Worm (Caenorhabditis elegans) whole organism, L4 larva: Measurements from ENCODE around the gene F59A1.6.
A peak's percentile ranks its signal among the peaks of the same experiment; 100 is the strongest.

Experiments
- F37D6.2 ChIP-seq: sonication (generic microtip); optimal IDR thresholded peaks from 2 replicates; lab custom pipeline; 2016; ENCODE audit warnings: mild to moderate bottlenecking, missing genetic modification characterization, missing compliant biosample characterization
- F49E8.2 ChIP-seq: sonication (generic microtip); optimal IDR thresholded peaks from 2 replicates; lab custom pipeline; 2016; ENCODE audit warnings: missing compliant biosample characterization, mild to moderate bottlenecking, missing genetic modification characterization, borderline replicate concordance
- T26A8.4 ChIP-seq: fragments of 200-800 bp; sonication (Bioruptor generic); IDR thresholded peaks from 2 replicates; pipeline ENCODE4 v1.3.6; 2022; ENCODE audit warnings: missing genetic modification characterization, missing compliant biosample characterization
- Y105C5A.15 ChIP-seq: fragments of 200-800 bp; sonication (Bioruptor generic); IDR thresholded peaks from 2 replicates; pipeline ENCODE4 v1.3.6; 2022; ENCODE audit warnings: missing genetic modification characterization, missing compliant biosample characterization
- ZK546.5 ChIP-seq, 2 experiments: sonication (generic microtip); optimal IDR thresholded peaks; 2 replicates each; lab custom pipeline; 2017; ENCODE audit warnings: missing biosample characterization in 2 of 2, missing genetic modification characterization in 2 of 2
- aly-2 ChIP-seq: sonication (generic microtip); optimal IDR thresholded peaks from 2 replicates; lab custom pipeline; 2018; ENCODE audit warnings: missing biosample characterization, missing genetic modification characterization
- ceh-20 ChIP-seq: fragments of 200-800 bp; sonication (Bioruptor generic); IDR thresholded peaks from 2 replicates; pipeline ENCODE4 v1.3.6; 2022; ENCODE audit warnings: missing genetic modification reagents, missing genetic modification characterization, missing compliant biosample characterization
- ces-1 ChIP-seq: fragments of 150-350 bp; sonication (generic microtip); optimal IDR thresholded peaks from 4 replicates; lab custom pipeline; 2014; ENCODE audit warnings: missing biosample characterization, missing genetic modification reagents, missing genetic modification characterization
- cey-2 ChIP-seq: sonication (generic microtip); optimal IDR thresholded peaks from 3 replicates; lab custom pipeline; 2017; ENCODE audit warnings: missing genetic modification characterization, mild to moderate bottlenecking, missing compliant biosample characterization, antibody characterized with exemption, borderline replicate concordance; ENCODE audit not compliant: insufficient read depth
- daf-16 ChIP-seq, 3 experiments: sonication (generic microtip); optimal IDR thresholded peaks; 2 replicates each; lab custom pipeline; 2016 to 2017; ENCODE audit warnings: missing genetic modification characterization in 3 of 3, missing genetic modification reagents in 3 of 3, mild to moderate bottlenecking in 2 of 3, missing compliant biosample characterization in 2 of 3, missing biosample characterization in 1 of 3, moderate library complexity in 1 of 3
- dmd-6 ChIP-seq: fragments of 200-800 bp; sonication (Bioruptor generic); IDR thresholded peaks from 2 replicates; pipeline ENCODE4 v1.3.6; 2022; ENCODE audit warnings: missing genetic modification reagents, missing genetic modification characterization, missing compliant biosample characterization
- dmd-8 ChIP-seq: fragments of 200-800 bp; sonication (Bioruptor generic); IDR thresholded peaks from 2 replicates; pipeline ENCODE4 v1.3.6; 2022; ENCODE audit warnings: missing genetic modification characterization, missing compliant biosample characterization
- dmd-9 ChIP-seq: fragments of 200-800 bp; sonication (Bioruptor generic); IDR thresholded peaks from 2 replicates; pipeline ENCODE4 v1.3.6; 2022; ENCODE audit warnings: missing genetic modification reagents, missing genetic modification characterization, missing compliant biosample characterization
- dpl-1 ChIP-seq: fragments of 150-350 bp; optimal IDR thresholded peaks from 2 replicates; lab custom pipeline; 2014; ENCODE audit warnings: missing biosample characterization, missing genetic modification reagents, missing genetic modification characterization
- duxl-1 ChIP-seq: sonication (generic microtip); optimal IDR thresholded peaks from 2 replicates; lab custom pipeline; 2016; ENCODE audit warnings: mild to moderate bottlenecking, missing genetic modification characterization, moderate library complexity, missing compliant biosample characterization; ENCODE audit not compliant: poor library complexity
- fkh-10 ChIP-seq: fragments of 150-350 bp; optimal IDR thresholded peaks from 2 replicates; lab custom pipeline; 2014; ENCODE audit warnings: missing biosample characterization, missing genetic modification reagents, missing genetic modification characterization
- hif-1 ChIP-seq, 2 experiments: sonication (generic microtip); optimal IDR thresholded peaks; 2 replicates each; lab custom pipeline; 2016 to 2017; ENCODE audit warnings: missing compliant biosample characterization in 2 of 2, missing genetic modification characterization in 2 of 2, missing genetic modification reagents in 2 of 2, missing genotype in 2 of 2, mild to moderate bottlenecking in 1 of 2
- hlh-11 ChIP-seq: fragments of 200-800 bp; sonication (Bioruptor generic); optimal IDR thresholded peaks from 2 replicates; lab custom pipeline; 2018; ENCODE audit warnings: mild to moderate bottlenecking, missing genetic modification characterization, missing compliant biosample characterization
- hlh-30 ChIP-seq: sonication (generic microtip); optimal IDR thresholded peaks from 2 replicates; lab custom pipeline; 2017; ENCODE audit warnings: antibody characterized with exemption, mild to moderate bottlenecking, missing genetic modification characterization, missing compliant biosample characterization; ENCODE audit not compliant: insufficient read depth
- jun-1 ChIP-seq: fragments of 150-350 bp; optimal IDR thresholded peaks from 2 replicates; lab custom pipeline; 2014; ENCODE audit warnings: missing biosample characterization, missing genetic modification reagents, missing genetic modification characterization
- lim-7 ChIP-seq: fragments of 200-800 bp; sonication (Bioruptor generic); IDR thresholded peaks from 2 replicates; pipeline ENCODE4 v1.3.6; 2022; ENCODE audit warnings: missing genetic modification characterization, missing compliant biosample characterization
- lin-1 ChIP-seq: fragments of 200-800 bp; sonication (Bioruptor generic); IDR thresholded peaks from 2 replicates; pipeline ENCODE4 v1.3.6; 2022; ENCODE audit warnings: missing genetic modification reagents, missing genetic modification characterization, missing compliant biosample characterization
- lin-15B ChIP-seq: fragments of 150-350 bp; sonication (generic microtip); optimal IDR thresholded peaks from 3 replicates; lab custom pipeline; 2014; ENCODE audit warnings: missing biosample characterization, missing genetic modification characterization
- lsy-2 ChIP-seq, 2 experiments: fragments of 150-350 bp in 1 of 2; sonication (generic microtip) in 1 of 2; optimal IDR thresholded peaks; 2 replicates each; lab custom pipeline; 2014 to 2017; ENCODE audit warnings: missing biosample characterization in 2 of 2, missing genetic modification characterization in 2 of 2
- mdl-1 ChIP-seq, 2 experiments: fragments of 150-350 bp in 1 of 2; sonication (generic microtip) in 1 of 2; optimal IDR thresholded peaks; 2 replicates each; lab custom pipeline; 2014 to 2017; ENCODE audit warnings: missing biosample characterization in 2 of 2, missing genetic modification characterization in 2 of 2
- mxl-3 ChIP-seq: fragments of 200-800 bp; sonication (Bioruptor generic); optimal IDR thresholded peaks from 2 replicates; lab custom pipeline; 2018; ENCODE audit warnings: mild to moderate bottlenecking, missing genetic modification characterization, missing compliant biosample characterization
- nhr-41 ChIP-seq: fragments of 200-800 bp; sonication (Bioruptor generic); IDR thresholded peaks from 2 replicates; pipeline ENCODE4 v1.3.6; 2022; ENCODE audit warnings: missing genetic modification reagents, missing genetic modification characterization, missing compliant biosample characterization
- nhr-42 ChIP-seq: fragments of 200-800 bp; sonication (Bioruptor generic); IDR thresholded peaks from 2 replicates; pipeline ENCODE4 v1.3.6; 2022; ENCODE audit warnings: missing genetic modification characterization, missing compliant biosample characterization
- nhr-76 ChIP-seq: fragments of 150-350 bp; optimal IDR thresholded peaks from 2 replicates; lab custom pipeline; 2014; ENCODE audit warnings: missing biosample characterization, missing genetic modification characterization
- nhr-77 ChIP-seq: fragments of 150-350 bp; optimal IDR thresholded peaks from 2 replicates; lab custom pipeline; 2014; ENCODE audit warnings: missing biosample characterization, missing genetic modification characterization
- pha-4 ChIP-seq, 2 experiments: fragments of 150-350 bp in 1 of 2; fragments of 200-800 bp in 1 of 2; sonication (Bioruptor generic) in 1 of 2; IDR thresholded peaks in 1 of 2; optimal IDR thresholded peaks in 1 of 2; 2 replicates each; pipeline versions ENCODE4 v1.3.6 to Lab custom; 2014 to 2022; ENCODE audit warnings: missing genetic modification characterization in 2 of 2, missing genetic modification reagents in 2 of 2, missing biosample characterization in 1 of 2, missing compliant biosample characterization in 1 of 2
- pqm-1 ChIP-seq: sonication (generic microtip); optimal IDR thresholded peaks from 2 replicates; lab custom pipeline; 2017; ENCODE audit warnings: missing biosample characterization, missing genetic modification characterization
- skn-1 ChIP-seq: fragments of 150-350 bp; optimal IDR thresholded peaks from 2 replicates; lab custom pipeline; 2014; ENCODE audit warnings: missing biosample characterization, missing genetic modification characterization
- snpc-1.2 ChIP-seq: fragments of 200-800 bp; sonication (Bioruptor generic); IDR thresholded peaks from 2 replicates; pipeline ENCODE4 v1.3.6; 2022; ENCODE audit warnings: missing genetic modification reagents, missing genetic modification characterization, missing compliant biosample characterization
- snpc-4 ChIP-seq: fragments of 150-350 bp; optimal IDR thresholded peaks from 2 replicates; lab custom pipeline; 2014; ENCODE audit warnings: missing biosample characterization, missing genetic modification characterization
- spr-3 ChIP-seq: fragments of 200-800 bp; sonication (Bioruptor generic); optimal IDR thresholded peaks from 2 replicates; lab custom pipeline; 2018; ENCODE audit warnings: mild to moderate bottlenecking, missing genetic modification characterization, missing compliant biosample characterization
- tag-97 ChIP-seq: fragments of 200-800 bp; sonication (Bioruptor generic); IDR thresholded peaks from 2 replicates; pipeline ENCODE4 v1.3.6; 2022; ENCODE audit warnings: missing genetic modification characterization, missing compliant biosample characterization
- tra-1 ChIP-seq: fragments of 200-800 bp; sonication (Bioruptor generic); IDR thresholded peaks from 2 replicates; pipeline ENCODE4 v1.3.6; 2022; ENCODE audit warnings: missing genetic modification reagents, missing genetic modification characterization, missing compliant biosample characterization
- unc-130 ChIP-seq: sonication (generic microtip); optimal IDR thresholded peaks from 2 replicates; lab custom pipeline; 2016; ENCODE audit warnings: missing genetic modification reagents, missing genetic modification characterization, missing compliant biosample characterization
- unc-39 ChIP-seq: sonication (generic microtip); optimal IDR thresholded peaks from 2 replicates; lab custom pipeline; 2017; ENCODE audit warnings: missing biosample characterization, missing genetic modification characterization
- unc-62 ChIP-seq, 3 experiments: fragments of 150-350 bp in 1 of 3; sonication (generic microtip); optimal IDR thresholded peaks in 2 of 3; peaks in 1 of 3; 1 replicate in 1 of 3; 2 replicates in 2 of 3; lab custom pipeline; 2014 to 2017; ENCODE audit warnings: missing biosample characterization in 3 of 3, missing genetic modification characterization in 3 of 3, missing genetic modification reagents in 3 of 3, missing genotype in 1 of 3
- vab-7 ChIP-seq: fragments of 200-800 bp; sonication (Bioruptor generic); IDR thresholded peaks from 2 replicates; pipeline ENCODE4 v1.3.6; 2022; ENCODE audit warnings: missing genetic modification reagents, missing genetic modification characterization, missing compliant biosample characterization
- zag-1 ChIP-seq: fragments of 150-350 bp; optimal IDR thresholded peaks from 2 replicates; lab custom pipeline; 2014; ENCODE audit warnings: missing biosample characterization, missing genetic modification characterization
- zfp-3 ChIP-seq: fragments of 200-800 bp; sonication (Bioruptor generic); conservative IDR thresholded peaks from 2 replicates; pipeline ENCODE4 v1.3.6; 2022; ENCODE audit warnings: missing genetic modification reagents, missing genetic modification characterization, missing compliant biosample characterization

The F59A1.6 gene

DNA sequence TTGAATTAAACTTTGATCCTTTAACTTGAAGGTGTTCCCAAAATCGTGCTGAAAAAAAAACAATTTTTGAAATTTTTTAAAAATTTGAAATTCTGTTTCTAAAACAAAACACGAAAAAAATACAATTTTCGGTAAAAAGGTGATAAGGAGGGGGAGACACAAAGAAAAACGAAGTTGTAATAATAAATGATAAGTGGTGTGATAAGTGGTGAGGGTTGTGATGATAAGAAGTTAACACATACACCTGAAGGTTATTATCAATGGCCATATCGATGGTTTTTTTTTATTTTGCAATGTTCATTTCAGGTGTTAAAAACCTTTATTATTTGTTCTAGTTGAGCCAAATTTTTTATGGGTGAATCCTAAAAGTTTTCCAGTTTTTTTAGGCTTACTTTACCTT, 29.4 kb downstream of the F59A1.6 start, which contains the start of gene twk-33 (continued):
- TF ChIP-seq skn-1 (tag; lab: Kevin White, UChicago) (no peak), F37D6.2 (tag; lab: Kevin White, UChicago) (no peak), hlh-30 (tag; lab: Kevin White, UChicago) (no peak), cey-2 (tag; lab: Kevin White, UChicago) (peak; percentile 14), lin-15B (tag; lab: Kevin White, UChicago) (no peak), nhr-77 (peak; percentile 44), lin-1 (peak; percentile 33; the same call in 1 of the 2 replicates), lim-7 (no peak), pqm-1 (tag; lab: Kevin White, UChicago) (peak; percentile 99), daf-16 (GFP tag; optimal IDR thresholded peaks at IDR 0.05; lab: Kevin White, UChicago) (no peak), daf-16 (tag; optimal IDR thresholded peaks at IDR 0.05; lab: Kevin White, UChicago) (peak; percentile 63), duxl-1 (tag; lab: Kevin White, UChicago) (no peak), ZK546.5 (tag; optimal IDR thresholded peaks at IDR 0.05; lab: Kevin White, UChicago) (no peak), dmd-8 (GFP tag; lab: Robert Waterston, UW) (no peak), zag-1 (no peak), unc-62 (GFP tag; optimal IDR thresholded peaks at IDR 0.05 in 1 of 2; lab: Kevin White, UChicago) (no peak), unc-62 (tag; optimal IDR thresholded peaks at IDR 0.05; lab: Kevin White, UChicago) (no peak), hlh-11 (tag; lab: Kevin White, UChicago) (peak; percentile 62), tra-1 (GFP tag; lab: Robert Waterston, UW) (peak; percentile 68; the same call in 1 of the 2 replicates), dmd-6 (GFP tag; lab: Robert Waterston, UW) (peak; percentile 83), F49E8.2 (tag; lab: Kevin White, UChicago) (no peak)

DNA sequence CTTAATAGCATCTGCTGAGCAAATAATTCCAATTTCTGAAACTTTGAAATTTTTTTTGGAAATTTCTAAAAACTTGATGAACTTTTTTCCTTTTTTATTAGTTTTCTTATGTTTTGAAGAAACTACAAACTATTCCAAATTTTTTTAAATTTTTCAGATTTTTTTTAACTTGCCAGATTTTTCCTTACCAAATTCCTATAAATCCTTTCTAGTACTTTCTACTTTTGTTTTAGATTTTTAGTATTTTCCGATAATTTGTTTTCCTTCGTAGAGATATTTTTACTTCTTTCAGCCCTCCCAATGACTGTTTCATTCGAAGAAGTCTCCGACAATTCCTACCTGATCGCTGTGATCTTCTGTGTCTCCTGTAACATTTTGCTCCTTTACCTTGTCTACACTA, 33.7 kb downstream of the F59A1.6 start, which contains the start of gene str-77:
Gene str-77, plus strand, starts transcription at position 301 of the 400 bp plus-strand sequence.
- no peak for TF ChIP-seq ceh-20 (GFP tag; lab: Robert Waterston, UW)
- no peak for TF ChIP-seq T26A8.4 (GFP tag; lab: Robert Waterston, UW)
- TF ChIP-seq dmd-9 (GFP tag; lab: Robert Waterston, UW), result no peak
- TF ChIP-seq mdl-1 (tag; optimal IDR thresholded peaks at IDR 0.05; lab: Kevin White, UChicago), result no peak
- no peak for TF ChIP-seq ces-1
- TF ChIP-seq F37D6.2 (tag; lab: Kevin White, UChicago), result no peak
- TF ChIP-seq Y105C5A.15 (GFP tag; lab: Robert Waterston, UW), result no peak

DNA sequence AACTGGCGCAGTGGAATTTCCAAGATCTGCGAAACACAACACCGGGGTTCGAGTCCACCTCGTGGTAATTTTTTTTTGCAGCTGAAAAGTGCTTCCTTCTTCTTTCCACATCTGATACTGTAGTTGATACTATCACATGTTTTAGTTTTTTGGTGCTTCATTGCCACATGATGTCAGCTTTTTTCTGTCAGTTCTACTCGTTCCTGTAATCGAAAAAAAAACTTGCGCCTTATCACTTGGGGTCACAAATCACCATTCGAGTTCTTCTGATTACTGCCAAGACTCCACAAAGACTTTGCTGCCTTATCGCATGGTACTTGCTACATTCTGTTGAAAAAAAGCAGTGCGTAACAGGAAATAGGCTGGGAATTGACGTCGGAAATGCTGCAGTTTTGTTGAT, 36.8 kb downstream of the F59A1.6 start:
- TF ChIP-seq nhr-41, result no peak
- peak; percentile 91 for TF ChIP-seq hlh-11 (tag; lab: Kevin White, UChicago)
- no peak for TF ChIP-seq dpl-1
- no peak for TF ChIP-seq lsy-2 (tag; optimal IDR thresholded peaks at IDR 0.05; lab: Kevin White, UChicago)
- no peak for TF ChIP-seq unc-39 (tag; lab: Kevin White, UChicago)
- peak; percentile 53; the same call in 1 of the 2 replicates for TF ChIP-seq nhr-42 (GFP tag; lab: Robert Waterston, UW)
- TF ChIP-seq daf-16 (GFP tag; optimal IDR thresholded peaks at IDR 0.05; lab: Kevin White, UChicago), result no peak
- TF ChIP-seq daf-16 (tag; optimal IDR thresholded peaks at IDR 0.05; lab: Kevin White, UChicago), result peak; percentile 94
- TF ChIP-seq jun-1 (tag; lab: Kevin White, UChicago), result no peak
- TF ChIP-seq mxl-3 (GFP tag; lab: Kevin White, UChicago), result peak; percentile 2
- no peak for TF ChIP-seq tag-97
- no peak for TF ChIP-seq unc-130 (GFP tag; lab: Kevin White, UChicago)
- TF ChIP-seq ZK546.5 (tag; optimal IDR thresholded peaks at IDR 0.05; lab: Kevin White, UChicago), result no peak
- TF ChIP-seq vab-7 (GFP tag; lab: Robert Waterston, UW), result no peak
- TF ChIP-seq spr-3 (GFP tag; lab: Kevin White, UChicago), result no peak
- TF ChIP-seq pha-4 (GFP tag; IDR thresholded peaks at IDR 0.05; lab: Robert Waterston, UW), result 0 out of 2 replicates have a peak, but pooled peaks have one; percentile 52
- no peak for TF ChIP-seq pha-4 (tag; optimal IDR thresholded peaks at IDR 0.05; lab: Kevin White, UChicago)
- TF ChIP-seq skn-1 (tag; lab: Kevin White, UChicago), result no peak
- peak; percentile 79 for TF ChIP-seq tra-1 (GFP tag; lab: Robert Waterston, UW)
- no peak for TF ChIP-seq unc-62 (GFP tag; optimal IDR thresholded peaks at IDR 0.05 in 1 of 2; lab: Kevin White, UChicago)
- TF ChIP-seq unc-62 (tag; optimal IDR thresholded peaks at IDR 0.05; lab: Kevin White, UChicago), result no peak
- no peak for TF ChIP-seq duxl-1 (tag; lab: Kevin White, UChicago)
- no peak for TF ChIP-seq zfp-3 (GFP tag; lab: Robert Waterston, UW)
- TF ChIP-seq hif-1 (tag; optimal IDR thresholded peaks at IDR 0.05; lab: Kevin White, UChicago), result no peak
- TF ChIP-seq nhr-76 (tag; lab: Kevin White, UChicago), result no peak
- TF ChIP-seq snpc-1.2 (GFP tag; lab: Robert Waterston, UW), result no peak
- TF ChIP-seq aly-2 (tag; lab: Kevin White, UChicago), result no peak
- no peak for TF ChIP-seq snpc-4
- no peak for TF ChIP-seq fkh-10
